Worm (Caenorhabditis elegans) whole organism, L4 larva: Measurements from ENCODE around the gene E02C12.11.

Source experiments
- F26F4.8 ChIP-seq: fragments of 200-800 bp; sonication (Bioruptor generic); conservative IDR thresholded peaks from 2 replicates; pipeline ENCODE4 v1.3.6; 2022; ENCODE audit warnings: missing genetic modification characterization, missing compliant biosample characterization
- F44E2.7 ChIP-seq: fragments of 200-800 bp; sonication (Bioruptor generic); IDR thresholded peaks from 2 replicates; pipeline ENCODE4 v2.1.2; 2022; ENCODE audit warnings: missing genetic modification characterization, missing compliant biosample characterization
- F49E8.2 ChIP-seq: sonication (generic microtip); optimal IDR thresholded peaks from 2 replicates; lab custom pipeline; 2016; ENCODE audit warnings: missing compliant biosample characterization, mild to moderate bottlenecking, missing genetic modification characterization, borderline replicate concordance
- T26A8.4 ChIP-seq: fragments of 200-800 bp; sonication (Bioruptor generic); IDR thresholded peaks from 2 replicates; pipeline ENCODE4 v1.3.6; 2022; ENCODE audit warnings: missing genetic modification characterization, missing compliant biosample characterization
- Y105C5A.15 ChIP-seq: fragments of 200-800 bp; sonication (Bioruptor generic); IDR thresholded peaks from 2 replicates; pipeline ENCODE4 v1.3.6; 2022; ENCODE audit warnings: missing genetic modification characterization, missing compliant biosample characterization
- aha-1 ChIP-seq: fragments of 150-350 bp; peaks from one replicate; lab custom pipeline; 2014; ENCODE audit warnings: missing biosample characterization, missing genetic modification characterization
- ceh-32 ChIP-seq: sonication (generic microtip); optimal IDR thresholded peaks from 2 replicates; lab custom pipeline; 2016; ENCODE audit warnings: mild to moderate bottlenecking, missing genetic modification characterization, missing compliant biosample characterization; ENCODE audit not compliant: poor library complexity
- ceh-62 ChIP-seq: sonication (generic microtip); optimal IDR thresholded peaks from 2 replicates; lab custom pipeline; 2017; ENCODE audit warnings: missing biosample characterization, missing genetic modification characterization
- daf-19 ChIP-seq: fragments of 200-800 bp; sonication (Bioruptor generic); conservative IDR thresholded peaks from 2 replicates; pipeline ENCODE4 v1.3.6; 2022; ENCODE audit warnings: missing genetic modification characterization, missing compliant biosample characterization
- egl-27 ChIP-seq: sonication (generic microtip); optimal IDR thresholded peaks from 3 replicates; lab custom pipeline; 2017; ENCODE audit warnings: missing biosample characterization, missing genetic modification reagents, missing genetic modification characterization
- egl-43 ChIP-seq: fragments of 200-800 bp; sonication (Bioruptor generic); IDR thresholded peaks from 2 replicates; pipeline ENCODE4 v1.3.6; 2022; ENCODE audit warnings: missing genetic modification reagents, missing genetic modification characterization, missing compliant biosample characterization
- gei-8 ChIP-seq: fragments of 200-800 bp; sonication (Bioruptor generic); optimal IDR thresholded peaks from 2 replicates; lab custom pipeline; 2018; ENCODE audit warnings: mild to moderate bottlenecking, missing genetic modification characterization, missing compliant biosample characterization
- hlh-30 ChIP-seq: sonication (generic microtip); optimal IDR thresholded peaks from 2 replicates; lab custom pipeline; 2017; ENCODE audit warnings: antibody characterized with exemption, mild to moderate bottlenecking, missing genetic modification characterization, missing compliant biosample characterization; ENCODE audit not compliant: insufficient read depth
- hmg-1.1 ChIP-seq: fragments of 200-800 bp; sonication (Bioruptor generic); IDR thresholded peaks from 2 replicates; pipeline ENCODE4 v1.3.6; 2022; ENCODE audit warnings: missing genetic modification reagents, missing genetic modification characterization, missing compliant biosample characterization
- jun-1 ChIP-seq: fragments of 150-350 bp; optimal IDR thresholded peaks from 2 replicates; lab custom pipeline; 2014; ENCODE audit warnings: missing biosample characterization, missing genetic modification reagents, missing genetic modification characterization
- lim-7 ChIP-seq: fragments of 200-800 bp; sonication (Bioruptor generic); IDR thresholded peaks from 2 replicates; pipeline ENCODE4 v1.3.6; 2022; ENCODE audit warnings: missing genetic modification characterization, missing compliant biosample characterization
- lin-13 ChIP-seq: fragments of 150-350 bp; optimal IDR thresholded peaks from 2 replicates; lab custom pipeline; 2014; ENCODE audit warnings: missing biosample characterization, missing genetic modification reagents, missing genetic modification characterization
- lin-15B ChIP-seq: fragments of 150-350 bp; sonication (generic microtip); optimal IDR thresholded peaks from 3 replicates; lab custom pipeline; 2014; ENCODE audit warnings: missing biosample characterization, missing genetic modification characterization
- lin-29 ChIP-seq: fragments of 200-800 bp; sonication (Bioruptor generic); IDR thresholded peaks from 2 replicates; pipeline ENCODE4 v1.3.6; 2022; ENCODE audit warnings: missing genetic modification reagents, missing genetic modification characterization, missing compliant biosample characterization
- lin-38 ChIP-seq: fragments of 200-800 bp; sonication (Bioruptor generic); IDR thresholded peaks from 2 replicates; pipeline ENCODE4 v1.3.6; 2022; ENCODE audit warnings: missing genetic modification reagents, missing genetic modification characterization, missing compliant biosample characterization
- madf-5 ChIP-seq, 2 experiments: fragments of 200-800 bp; sonication (Bioruptor generic); IDR thresholded peaks; 2 replicates each; pipeline ENCODE4 v1.3.6; 2022; ENCODE audit warnings: missing compliant biosample characterization in 2 of 2, missing genetic modification characterization in 2 of 2
- mdl-1 ChIP-seq, 2 experiments: fragments of 150-350 bp in 1 of 2; sonication (generic microtip) in 1 of 2; optimal IDR thresholded peaks; 2 replicates each; lab custom pipeline; 2014 to 2017; ENCODE audit warnings: missing biosample characterization in 2 of 2, missing genetic modification characterization in 2 of 2
- mdt-29 ChIP-seq: fragments of 200-800 bp; sonication (Bioruptor generic); IDR thresholded peaks from 2 replicates; pipeline ENCODE4 v1.3.6; 2022; ENCODE audit warnings: missing genetic modification reagents, missing genetic modification characterization, missing compliant biosample characterization
- mes-2 ChIP-seq: sonication (generic microtip); optimal IDR thresholded peaks from 2 replicates; lab custom pipeline; 2016; ENCODE audit warnings: missing genotype, mild to moderate bottlenecking, missing genetic modification characterization, missing compliant biosample characterization; ENCODE audit not compliant: poor library complexity, severe bottlenecking
- mxl-2 ChIP-seq: fragments of 200-800 bp; sonication (Bioruptor generic); conservative IDR thresholded peaks from 2 replicates; pipeline ENCODE4 v1.3.6; 2022; ENCODE audit warnings: missing genetic modification reagents, missing genetic modification characterization, missing compliant biosample characterization
- nhr-102 ChIP-seq: sonication (generic microtip); optimal IDR thresholded peaks from 2 replicates; lab custom pipeline; 2016; ENCODE audit warnings: mild to moderate bottlenecking, missing genetic modification characterization, moderate library complexity, missing compliant biosample characterization
- nhr-11 ChIP-seq: fragments of 150-350 bp; optimal IDR thresholded peaks from 2 replicates; lab custom pipeline; 2014; ENCODE audit warnings: missing biosample characterization, missing genetic modification characterization
- nhr-41 ChIP-seq: fragments of 200-800 bp; sonication (Bioruptor generic); IDR thresholded peaks from 2 replicates; pipeline ENCODE4 v1.3.6; 2022; ENCODE audit warnings: missing genetic modification reagents, missing genetic modification characterization, missing compliant biosample characterization
- nhr-42 ChIP-seq: fragments of 200-800 bp; sonication (Bioruptor generic); IDR thresholded peaks from 2 replicates; pipeline ENCODE4 v1.3.6; 2022; ENCODE audit warnings: missing genetic modification characterization, missing compliant biosample characterization
- nhr-77 ChIP-seq: fragments of 150-350 bp; optimal IDR thresholded peaks from 2 replicates; lab custom pipeline; 2014; ENCODE audit warnings: missing biosample characterization, missing genetic modification characterization
- php-3 ChIP-seq: fragments of 200-800 bp; sonication (Bioruptor generic); IDR thresholded peaks from 2 replicates; pipeline ENCODE4 v1.3.6; 2022; ENCODE audit warnings: missing genetic modification reagents, missing genetic modification characterization, missing compliant biosample characterization
- rbr-2 ChIP-seq: sonication (generic microtip); optimal IDR thresholded peaks from 2 replicates; lab custom pipeline; 2016; ENCODE audit warnings: missing genotype, missing genetic modification characterization, missing compliant biosample characterization
- skn-1 ChIP-seq: fragments of 150-350 bp; optimal IDR thresholded peaks from 2 replicates; lab custom pipeline; 2014; ENCODE audit warnings: missing biosample characterization, missing genetic modification characterization
- snpc-1.2 ChIP-seq: fragments of 200-800 bp; sonication (Bioruptor generic); IDR thresholded peaks from 2 replicates; pipeline ENCODE4 v1.3.6; 2022; ENCODE audit warnings: missing genetic modification reagents, missing genetic modification characterization, missing compliant biosample characterization
- spr-1 ChIP-seq: sonication (generic microtip); optimal IDR thresholded peaks from 2 replicates; lab custom pipeline; 2016; ENCODE audit warnings: mild to moderate bottlenecking, missing genetic modification characterization, missing compliant biosample characterization
- spr-3 ChIP-seq: fragments of 200-800 bp; sonication (Bioruptor generic); optimal IDR thresholded peaks from 2 replicates; lab custom pipeline; 2018; ENCODE audit warnings: mild to moderate bottlenecking, missing genetic modification characterization, missing compliant biosample characterization
- vab-7 ChIP-seq: fragments of 200-800 bp; sonication (Bioruptor generic); IDR thresholded peaks from 2 replicates; pipeline ENCODE4 v1.3.6; 2022; ENCODE audit warnings: missing genetic modification reagents, missing genetic modification characterization, missing compliant biosample characterization
- zag-1 ChIP-seq: fragments of 150-350 bp; optimal IDR thresholded peaks from 2 replicates; lab custom pipeline; 2014; ENCODE audit warnings: missing biosample characterization, missing genetic modification characterization
- zfp-3 ChIP-seq: fragments of 200-800 bp; sonication (Bioruptor generic); conservative IDR thresholded peaks from 2 replicates; pipeline ENCODE4 v1.3.6; 2022; ENCODE audit warnings: missing genetic modification reagents, missing genetic modification characterization, missing compliant biosample characterization
- zip-11 ChIP-seq: fragments of 200-800 bp; sonication (Bioruptor generic); IDR thresholded peaks from 2 replicates; pipeline ENCODE4 v1.3.6; 2022; ENCODE audit warnings: missing genetic modification characterization, missing compliant biosample characterization
- ztf-11 ChIP-seq: fragments of 150-350 bp; optimal IDR thresholded peaks from 2 replicates; lab custom pipeline; 2014; ENCODE audit warnings: missing biosample characterization, missing genetic modification characterization

E02C12.11 gene

DNA sequence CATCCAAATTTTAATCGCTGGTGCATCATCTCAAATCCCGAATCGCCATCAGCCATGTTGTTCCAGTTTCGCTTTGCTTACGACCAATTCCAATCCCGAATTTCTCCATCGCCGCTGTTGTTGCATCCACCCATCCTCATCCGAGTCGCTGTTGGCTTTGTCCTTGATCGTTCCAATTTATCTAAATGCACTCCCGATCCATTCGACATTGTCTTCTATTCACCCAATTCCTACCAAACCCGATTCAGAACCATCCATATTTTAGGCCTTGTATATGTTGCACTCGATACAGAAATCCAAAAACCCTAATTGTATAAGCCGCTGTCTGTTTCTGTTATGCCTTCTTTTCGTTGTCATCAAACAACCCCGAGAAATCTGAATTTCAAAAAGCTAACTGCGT lies 39.4 kb downstream of the E02C12.11 start (continued):
- TF ChIP-seq nhr-41 (GFP tag; lab: Robert Waterston, UW) (peak; percentile 14; the same call in 1 of the 2 replicates), snpc-1.2 (GFP tag; lab: Robert Waterston, UW) (peak; percentile 70; the same call in 1 of the 2 replicates), nhr-102 (tag; lab: Kevin White, UChicago) (peak; percentile 52), spr-3 (GFP tag; lab: Kevin White, UChicago) (no peak), F49E8.2 (no peak), ceh-62 (tag; lab: Kevin White, UChicago) (no peak), zag-1 (tag; lab: Kevin White, UChicago) (no peak), T26A8.4 (GFP tag; lab: Robert Waterston, UW) (peak; percentile 97), vab-7 (GFP tag; lab: Robert Waterston, UW) (peak; percentile 58), lin-15B (tag; lab: Kevin White, UChicago) (no peak), egl-43 (GFP tag; lab: Robert Waterston, UW) (peak; percentile 80), hlh-30 (tag; lab: Kevin White, UChicago) (no peak), ztf-11 (tag; lab: Kevin White, UChicago) (no peak), mdt-29 (peak; percentile 71), php-3 (GFP tag; lab: Robert Waterston, UW) (peak; percentile 81), F44E2.7 (0 out of 2 replicates have a peak, but pooled peaks have one; percentile 31), nhr-77 (tag; lab: Kevin White, UChicago) (no peak), Y105C5A.15 (no peak), mes-2 (tag; lab: Kevin White, UChicago) (no peak), lin-29 (peak; percentile 86), lim-7 (GFP tag; lab: Robert Waterston, UW) (no peak), daf-19 (GFP tag; lab: Robert Waterston, UW) (peak; percentile 89), skn-1 (tag; lab: Kevin White, UChicago) (no peak), rbr-2 (peak; percentile 11), mdl-1 (tag; optimal IDR thresholded peaks at IDR 0.05; lab: Kevin White, UChicago) (no peak), hmg-1.1 (GFP tag; lab: Robert Waterston, UW) (peak; percentile 55), jun-1 (tag; lab: Kevin White, UChicago) (no peak), zip-11 (GFP tag; lab: Robert Waterston, UW) (no peak), nhr-42 (GFP tag; lab: Robert Waterston, UW) (peak; percentile 88), spr-1 (peak; percentile 51), nhr-11 (tag; lab: Kevin White, UChicago) (no peak), aha-1 (tag; lab: Kevin White, UChicago) (peak; percentile 76), zfp-3 (GFP tag; lab: Robert Waterston, UW) (peak; percentile 95), egl-27 (no peak), lin-13 (GFP tag; lab: Kevin White, UChicago) (no peak), gei-8 (no peak), ceh-32 (tag; lab: Kevin White, UChicago) (no peak), madf-5 (GFP tag; IDR thresholded peaks at IDR 0.05; lab: Robert Waterston, UW) (0 out of 4 replicates have a peak, but pooled peaks of 1 of the 2 experiments have one; percentile 64)

ce11 chrV:9339292-9339691 lies 40.4 kb downstream of the E02C12.11 start:
- TF ChIP-seq egl-43 (GFP tag; lab: Robert Waterston, UW) = peak; percentile 81
- TF ChIP-seq zfp-3 (GFP tag; lab: Robert Waterston, UW) = peak; percentile 69; the same call in 1 of the 2 replicates
- TF ChIP-seq F26F4.8 = 0 out of 2 replicates have a peak, but pooled peaks have one; percentile 8
- TF ChIP-seq madf-5 (GFP tag; IDR thresholded peaks at IDR 0.05; lab: Robert Waterston, UW) = 0 out of 4 replicates have a peak, but pooled peaks of 1 of the 2 experiments have one; percentile 55
- 0 out of 2 replicates have a peak, but pooled peaks have one; percentile 37 for TF ChIP-seq mdt-29
- peak; percentile 65 for TF ChIP-seq T26A8.4 (GFP tag; lab: Robert Waterston, UW)
- TF ChIP-seq mxl-2 (GFP tag; lab: Robert Waterston, UW) = peak; percentile 30; the same call in 1 of the 2 replicates
- peak; percentile 42; the same call in 1 of the 2 replicates for TF ChIP-seq lin-38
- 0 out of 2 replicates have a peak, but pooled peaks have one; percentile 47 for TF ChIP-seq zip-11 (GFP tag; lab: Robert Waterston, UW)
